Worm (Caenorhabditis elegans) whole organism, young adult: ENCODE data around the gene swm-1.

ENCODE experiments used
- B0336.3 ChIP-seq: fragments of 200-800 bp; sonication (Bioruptor generic); IDR thresholded peaks from 2 replicates; pipeline ENCODE4 v1.3.6; 2022; ENCODE audit warnings: missing genetic modification characterization, missing compliant biosample characterization
- C17E4.6 ChIP-seq: fragments of 200-800 bp; sonication (Bioruptor generic); IDR thresholded peaks from 2 replicates; pipeline ENCODE4 v1.3.6; 2022; ENCODE audit warnings: missing genetic modification reagents, missing genetic modification characterization, missing compliant biosample characterization
- D2030.7 ChIP-seq: fragments of 200-800 bp; sonication (Bioruptor generic); IDR thresholded peaks from 2 replicates; pipeline ENCODE4 v1.3.6; 2022; ENCODE audit warnings: missing genetic modification reagents, missing genetic modification characterization, missing compliant biosample characterization
- F10E7.11 ChIP-seq: sonication (generic microtip); optimal IDR thresholded peaks from 2 replicates; lab custom pipeline; 2017; ENCODE audit warnings: mild to moderate bottlenecking, missing genetic modification characterization, moderate library complexity, missing compliant biosample characterization
- F23B12.7 ChIP-seq: sonication (generic microtip); optimal IDR thresholded peaks from 2 replicates; lab custom pipeline; 2017; ENCODE audit warnings: missing genetic modification characterization, mild to moderate bottlenecking, missing compliant biosample characterization, antibody characterized with exemption, moderate library complexity; ENCODE audit not compliant: insufficient read depth
- F37B4.10 ChIP-seq: fragments of 200-800 bp; sonication (Bioruptor generic); IDR thresholded peaks from 2 replicates; pipeline ENCODE4 v1.3.6; 2022; ENCODE audit warnings: missing genetic modification characterization, missing compliant biosample characterization
- K11D2.4 ChIP-seq: fragments of 200-800 bp; sonication (Bioruptor generic); IDR thresholded peaks from 2 replicates; pipeline ENCODE4 v1.3.6; 2022; ENCODE audit warnings: missing genetic modification reagents, missing genetic modification characterization, missing compliant biosample characterization
- Y53G8AR.9 ChIP-seq: fragments of 200-800 bp; sonication (Bioruptor generic); conservative IDR thresholded peaks from 2 replicates; pipeline ENCODE4 v1.3.6; 2022; ENCODE audit warnings: missing genetic modification reagents, missing genetic modification characterization, missing compliant biosample characterization
- Y56A3A.18 ChIP-seq: fragments of 200-800 bp; sonication (Bioruptor generic); IDR thresholded peaks from 2 replicates; pipeline ENCODE4 v1.3.6; 2022; ENCODE audit warnings: missing genetic modification reagents, missing genetic modification characterization, missing compliant biosample characterization
- ama-1 ChIP-seq, 3 experiments: fragments of 150-350 bp in 1 of 3; sonication (generic microtip) in 2 of 3; optimal IDR thresholded peaks; 2 replicates each; lab custom pipeline; 2014 to 2018; ENCODE audit warnings: missing biosample characterization in 2 of 3, missing genetic modification characterization in 2 of 3, missing genetic modification reagents in 2 of 3
- atf-7 ChIP-seq: sonication (generic microtip); optimal IDR thresholded peaks from 2 replicates; lab custom pipeline; 2017; ENCODE audit warnings: mild to moderate bottlenecking, missing genetic modification characterization, missing compliant biosample characterization
- athp-1 ChIP-seq: sonication (generic microtip); optimal IDR thresholded peaks from 2 replicates; lab custom pipeline; 2017; ENCODE audit warnings: mild to moderate bottlenecking, missing genetic modification characterization, missing compliant biosample characterization
- bed-1 ChIP-seq: fragments of 200-800 bp; sonication (Bioruptor generic); IDR thresholded peaks from 2 replicates; pipeline ENCODE4 v1.3.6; 2022; ENCODE audit warnings: missing genetic modification reagents, missing genetic modification characterization, missing compliant biosample characterization
- bed-2 ChIP-seq: fragments of 200-800 bp; sonication (Bioruptor generic); IDR thresholded peaks from 2 replicates; pipeline ENCODE4 v1.3.6; 2022; ENCODE audit warnings: missing genetic modification reagents, missing genetic modification characterization, missing compliant biosample characterization
- cebp-2 ChIP-seq: fragments of 200-800 bp; sonication (Bioruptor generic); IDR thresholded peaks from 2 replicates; pipeline ENCODE4 v1.3.6; 2022; ENCODE audit warnings: missing genetic modification characterization, missing compliant biosample characterization
- ceh-100 ChIP-seq: fragments of 200-800 bp; sonication (Bioruptor generic); IDR thresholded peaks from 2 replicates; pipeline ENCODE4 v1.3.6; 2022; ENCODE audit warnings: missing genetic modification reagents, missing genetic modification characterization, missing compliant biosample characterization
- ceh-27 ChIP-seq: fragments of 200-800 bp; sonication (Bioruptor generic); optimal IDR thresholded peaks from 2 replicates; lab custom pipeline; 2018; ENCODE audit warnings: mild to moderate bottlenecking, missing genetic modification characterization, moderate library complexity, missing compliant biosample characterization
- chd-7 ChIP-seq: sonication (generic microtip); optimal IDR thresholded peaks from 2 replicates; lab custom pipeline; 2016; ENCODE audit warnings: mild to moderate bottlenecking, missing genetic modification characterization, moderate library complexity, missing compliant biosample characterization
- ets-4 ChIP-seq: fragments of 200-800 bp; sonication (Bioruptor generic); optimal IDR thresholded peaks from 2 replicates; lab custom pipeline; 2018; ENCODE audit warnings: mild to moderate bottlenecking, missing genetic modification characterization, missing compliant biosample characterization
- fkh-3 ChIP-seq: sonication (generic microtip); optimal IDR thresholded peaks from 2 replicates; lab custom pipeline; 2016; ENCODE audit warnings: mild to moderate bottlenecking, missing genetic modification characterization, missing compliant biosample characterization
- gei-17 ChIP-seq: fragments of 200-800 bp; sonication (Bioruptor generic); optimal IDR thresholded peaks from 2 replicates; lab custom pipeline; 2018; ENCODE audit warnings: mild to moderate bottlenecking, missing genetic modification characterization, missing compliant biosample characterization
- hmg-1.2 ChIP-seq: fragments of 200-800 bp; sonication (Bioruptor generic); IDR thresholded peaks from 2 replicates; pipeline ENCODE4 v1.3.6; 2022; ENCODE audit warnings: missing genetic modification reagents, missing genetic modification characterization, missing compliant biosample characterization
- hmg-20 ChIP-seq: fragments of 200-800 bp; sonication (Bioruptor generic); IDR thresholded peaks from 2 replicates; pipeline ENCODE4 v1.3.6; 2022; ENCODE audit warnings: missing genetic modification reagents, missing genetic modification characterization, missing compliant biosample characterization
- hsf-1 ChIP-seq: fragments of 200-800 bp; sonication (Bioruptor generic); IDR thresholded peaks from 2 replicates; pipeline ENCODE4 v1.3.6; 2022; ENCODE audit warnings: missing genetic modification reagents, missing genetic modification characterization, missing compliant biosample characterization
- let-526 ChIP-seq: fragments of 200-800 bp; sonication (Bioruptor generic); IDR thresholded peaks from 2 replicates; pipeline ENCODE4 v1.3.6; 2022; ENCODE audit warnings: missing genetic modification reagents, missing genetic modification characterization, missing compliant biosample characterization
- let-607 ChIP-seq, 2 experiments: fragments of 200-800 bp in 1 of 2; sonication (Bioruptor generic) in 1 of 2; sonication (generic microtip) in 1 of 2; optimal IDR thresholded peaks; 2 replicates each; lab custom pipeline; 2016 to 2018; ENCODE audit warnings: mild to moderate bottlenecking in 2 of 2, missing compliant biosample characterization in 2 of 2, missing genetic modification characterization in 2 of 2, moderate library complexity in 2 of 2, missing genotype in 1 of 2
- lin-35 ChIP-seq, 3 experiments: fragments of 150-350 bp in 2 of 3; sonication (generic microtip) in 1 of 3; optimal IDR thresholded peaks; 2 replicates each; lab custom pipeline; 2014 to 2018; ENCODE audit warnings: missing biosample characterization in 3 of 3, missing genetic modification characterization in 3 of 3, missing genetic modification reagents in 3 of 3
- lin-54 ChIP-seq: fragments of 200-800 bp; sonication (Bioruptor generic); optimal IDR thresholded peaks from 2 replicates; lab custom pipeline; 2018; ENCODE audit warnings: mild to moderate bottlenecking, missing genetic modification characterization, missing compliant biosample characterization
- mcd-1 ChIP-seq: fragments of 200-800 bp; sonication (Bioruptor generic); IDR thresholded peaks from 2 replicates; pipeline ENCODE4 v1.3.6; 2022; ENCODE audit warnings: missing genetic modification reagents, missing genetic modification characterization, missing compliant biosample characterization
- mel-28 ChIP-seq: sonication (generic microtip); optimal IDR thresholded peaks from 2 replicates; lab custom pipeline; 2016; ENCODE audit warnings: borderline replicate concordance, mild to moderate bottlenecking, missing genetic modification characterization, missing compliant biosample characterization
- nfya-1 ChIP-seq: sonication (generic microtip); optimal IDR thresholded peaks from 2 replicates; lab custom pipeline; 2017; ENCODE audit warnings: antibody characterized with exemption, missing compliant biosample characterization, missing genetic modification characterization, borderline replicate concordance; ENCODE audit not compliant: insufficient read depth
- nhr-120 ChIP-seq: fragments of 200-800 bp; sonication (Bioruptor generic); IDR thresholded peaks from 2 replicates; pipeline ENCODE4 v1.3.6; 2022; ENCODE audit warnings: missing genetic modification characterization, missing compliant biosample characterization
- nhr-179 ChIP-seq: sonication (generic microtip); optimal IDR thresholded peaks from 2 replicates; lab custom pipeline; 2016; ENCODE audit warnings: mild to moderate bottlenecking, missing genetic modification characterization, missing compliant biosample characterization
- nhr-80 ChIP-seq: sonication (generic microtip); optimal IDR thresholded peaks from 2 replicates; lab custom pipeline; 2016; ENCODE audit warnings: missing genetic modification characterization, missing compliant biosample characterization
- nhr-90 ChIP-seq: sonication (generic microtip); optimal IDR thresholded peaks from 2 replicates; lab custom pipeline; 2016; ENCODE audit warnings: missing genotype, mild to moderate bottlenecking, missing genetic modification characterization, missing compliant biosample characterization
- pha-4 ChIP-seq: fragments of 150-350 bp; sonication (generic microtip); optimal IDR thresholded peaks from 2 replicates; lab custom pipeline; 2014; ENCODE audit warnings: missing biosample characterization, missing genetic modification reagents, missing genetic modification characterization
- repo-1 ChIP-seq: sonication (generic microtip); optimal IDR thresholded peaks from 2 replicates; lab custom pipeline; 2017; ENCODE audit warnings: mild to moderate bottlenecking, missing genetic modification characterization, missing compliant biosample characterization
- sdz-38 ChIP-seq: sonication (generic microtip); optimal IDR thresholded peaks from 2 replicates; lab custom pipeline; 2016; ENCODE audit warnings: missing genotype, missing genetic modification characterization, missing compliant biosample characterization
- snpc-1.3 ChIP-seq: sonication (generic microtip); optimal IDR thresholded peaks from 2 replicates; lab custom pipeline; 2017; ENCODE audit warnings: missing genetic modification characterization, mild to moderate bottlenecking, missing compliant biosample characterization, antibody characterized with exemption, moderate library complexity, missing genotype, missing genetic modification reagents; ENCODE audit not compliant: insufficient read depth
- snpc-4 ChIP-seq, 5 experiments: fragments of 150-350 bp in 1 of 5; sonication (generic microtip) in 4 of 5; optimal IDR thresholded peaks; 2 replicates each; lab custom pipeline; 2014 to 2018; ENCODE audit warnings: missing genetic modification characterization in 5 of 5, missing biosample characterization in 3 of 5, antibody characterized with exemption in 2 of 5, mild to moderate bottlenecking in 2 of 5, missing compliant biosample characterization in 2 of 5, missing genotype in 2 of 5, moderate library complexity in 2 of 5, missing genetic modification reagents in 1 of 5
- somi-1 ChIP-seq: fragments of 200-800 bp; sonication (Bioruptor generic); optimal IDR thresholded peaks from 2 replicates; lab custom pipeline; 2018; ENCODE audit warnings: mild to moderate bottlenecking, missing genetic modification characterization, missing compliant biosample characterization
- unc-130 ChIP-seq: sonication (generic microtip); optimal IDR thresholded peaks from 2 replicates; lab custom pipeline; 2016; ENCODE audit warnings: missing genetic modification reagents, missing genetic modification characterization, missing compliant biosample characterization
- unc-62 ChIP-seq: fragments of 150-350 bp; optimal IDR thresholded peaks from 2 replicates; lab custom pipeline; 2014; ENCODE audit warnings: missing biosample characterization, missing genetic modification reagents, missing genetic modification characterization
- zim-3 ChIP-seq: sonication (generic microtip); optimal IDR thresholded peaks from 2 replicates; lab custom pipeline; 2017; ENCODE audit warnings: mild to moderate bottlenecking, missing genetic modification characterization, moderate library complexity, missing compliant biosample characterization
- ztf-18 ChIP-seq: sonication (generic microtip); optimal IDR thresholded peaks from 2 replicates; lab custom pipeline; 2016; ENCODE audit warnings: missing genotype, mild to moderate bottlenecking, missing genetic modification characterization, missing compliant biosample characterization
- ztf-28 ChIP-seq: fragments of 200-800 bp; sonication (Bioruptor generic); IDR thresholded peaks from 2 replicates; pipeline ENCODE4 v1.3.6; 2022; ENCODE audit warnings: missing genetic modification reagents, missing genetic modification characterization, missing compliant biosample characterization

The swm-1 gene

ce11 chrV:9095613-9096317 is 41.1 kb upstream of the swm-1 start, which contains the start of gene F21C10.10 (continued):
- TF ChIP-seq Y53G8AR.9 (peak; percentile 38; the same call in 1 of the 2 replicates), mcd-1 (GFP tag; lab: Robert Waterston, UW) (peak; percentile 50), ceh-100 (GFP tag; lab: Robert Waterston, UW) (no peak), athp-1 (no peak), C17E4.6 (GFP tag; lab: Robert Waterston, UW) (no peak), zim-3 (tag; lab: Kevin White, UChicago) (no peak), ama-1 (optimal IDR thresholded peaks at IDR 0.05; lab: Kevin White, UChicago) (peak; percentile 59), ama-1 (GFP tag; optimal IDR thresholded peaks at IDR 0.05; lab: Kevin White, UChicago) (no peak), atf-7 (tag; lab: Kevin White, UChicago) (peak; percentile 68), ztf-28 (GFP tag; lab: Robert Waterston, UW) (no peak), unc-130 (no peak), ceh-27 (peak; percentile 80), repo-1 (tag; lab: Kevin White, UChicago) (no peak), chd-7 (tag; lab: Kevin White, UChicago) (peak; percentile 69), nhr-80 (peak; percentile 81), let-607 (tag; optimal IDR thresholded peaks at IDR 0.05; lab: Kevin White, UChicago) (peak; percentile 18 to 50), gei-17 (GFP tag; lab: Kevin White, UChicago) (peak; percentile 52), nfya-1 (tag; lab: Kevin White, UChicago) (no peak), nhr-90 (tag; lab: Kevin White, UChicago) (peak; percentile 27), Y56A3A.18 (GFP tag; lab: Robert Waterston, UW) (no peak), fkh-3 (no peak), D2030.7 (GFP tag; lab: Robert Waterston, UW) (no peak), cebp-2 (GFP tag; lab: Robert Waterston, UW) (no peak), sdz-38 (tag; lab: Kevin White, UChicago) (no peak), snpc-4 (GFP tag; optimal IDR thresholded peaks at IDR 0.05; lab: Kevin White, UChicago) (no peak), snpc-4 (tag; optimal IDR thresholded peaks at IDR 0.05; lab: Kevin White, UChicago) (peak in 2 of 4 experiments; percentile 22 to 48), ets-4 (GFP tag; lab: Kevin White, UChicago) (no peak), pha-4 (tag; lab: Kevin White, UChicago) (peak; percentile 86), F37B4.10 (no peak), F23B12.7 (peak; percentile 15), lin-35 (GFP tag; optimal IDR thresholded peaks at IDR 0.05; lab: Kevin White, UChicago) (peak in 1 of 3 experiments; percentile 0), K11D2.4 (peak; percentile 80), bed-2 (GFP tag; lab: Robert Waterston, UW) (no peak), F10E7.11 (tag; lab: Kevin White, UChicago) (no peak), unc-62 (peak; percentile 52), lin-54 (GFP tag; lab: Kevin White, UChicago) (peak; percentile 55), nhr-179 (no peak), somi-1 (GFP tag; lab: Kevin White, UChicago) (peak; percentile 87), hsf-1 (GFP tag; lab: Robert Waterston, UW) (peak; percentile 62; the same call in 1 of the 2 replicates), bed-1 (no peak), B0336.3 (GFP tag; lab: Robert Waterston, UW) (peak; percentile 59; the same call in 1 of the 2 replicates), snpc-1.3 (tag; lab: Kevin White, UChicago) (no peak), nhr-120 (GFP tag; lab: Robert Waterston, UW) (no peak), hmg-1.2 (GFP tag; lab: Robert Waterston, UW) (peak; percentile 90), mel-28 (tag; lab: Kevin White, UChicago) (no peak), let-526 (GFP tag; lab: Robert Waterston, UW) (0 out of 2 replicates have a peak, but pooled peaks have one; percentile 34), ztf-18 (tag; lab: Kevin White, UChicago) (no peak), hmg-20 (GFP tag; lab: Robert Waterston, UW) (no peak)
